Worm (Caenorhabditis elegans) whole organism, L1 larva: ENCODE results near the gene F15B10.3.

Source experiments
- C34B4.2 ChIP-seq: sonication (generic microtip); optimal IDR thresholded peaks from 2 replicates; lab custom pipeline; 2017; ENCODE audit warnings: mild to moderate bottlenecking, missing genetic modification characterization, missing compliant biosample characterization
- F16B12.6 ChIP-seq: fragments of 150-350 bp; optimal IDR thresholded peaks from 2 replicates; lab custom pipeline; 2014; ENCODE audit warnings: missing biosample characterization, missing genetic modification characterization
- Y116A8C.19 ChIP-seq: sonication (generic microtip); optimal IDR thresholded peaks from 2 replicates; lab custom pipeline; 2016; ENCODE audit warnings: missing compliant biosample characterization, missing genetic modification characterization, borderline replicate concordance
- alr-1 ChIP-seq: fragments of 200-800 bp; sonication (Bioruptor generic); optimal IDR thresholded peaks from 2 replicates; lab custom pipeline; 2018; ENCODE audit warnings: borderline replicate concordance, mild to moderate bottlenecking, missing genetic modification characterization, missing compliant biosample characterization
- aly-2 ChIP-seq: fragments of 150-350 bp; optimal IDR thresholded peaks from 2 replicates; lab custom pipeline; 2014; ENCODE audit warnings: missing biosample characterization, missing genetic modification characterization
- ama-1 ChIP-seq: fragments of 150-350 bp; optimal IDR thresholded peaks from 2 replicates; lab custom pipeline; 2014
- blmp-1 ChIP-seq: fragments of 150-350 bp; optimal IDR thresholded peaks from 2 replicates; lab custom pipeline; 2014; ENCODE audit warnings: missing biosample characterization, missing genetic modification characterization
- ceh-63 ChIP-seq: fragments of 200-800 bp; sonication (Bioruptor generic); optimal IDR thresholded peaks from 2 replicates; lab custom pipeline; 2018; ENCODE audit warnings: mild to moderate bottlenecking, missing genetic modification characterization, missing compliant biosample characterization
- ceh-8 ChIP-seq: fragments of 200-800 bp; sonication (Bioruptor generic); optimal IDR thresholded peaks from 2 replicates; lab custom pipeline; 2018; ENCODE audit warnings: mild to moderate bottlenecking, missing genetic modification characterization, moderate library complexity, missing compliant biosample characterization
- ceh-82 ChIP-seq, 3 experiments: fragments of 150-350 bp in 1 of 3; sonication (generic microtip) in 2 of 3; optimal IDR thresholded peaks; 2 replicates each; lab custom pipeline; 2014 to 2017; ENCODE audit warnings: missing biosample characterization in 3 of 3, missing genetic modification characterization in 3 of 3
- ces-1 ChIP-seq: fragments of 150-350 bp; optimal IDR thresholded peaks from 2 replicates; lab custom pipeline; 2014; ENCODE audit warnings: missing biosample characterization, missing genetic modification reagents, missing genetic modification characterization
- dpl-1 ChIP-seq, 3 experiments: fragments of 150-350 bp in 2 of 3; sonication (generic microtip) in 1 of 3; optimal IDR thresholded peaks; 2 replicates each; lab custom pipeline; 2014 to 2017; ENCODE audit warnings: missing biosample characterization in 3 of 3, missing genetic modification characterization in 3 of 3, missing genetic modification reagents in 3 of 3
- efl-1 ChIP-seq, 4 experiments: fragments of 150-350 bp; optimal IDR thresholded peaks in 3 of 4; peaks in 1 of 4; 1 replicate in 1 of 4; 2 replicates in 3 of 4; lab custom pipeline; 2014; ENCODE audit warnings: missing biosample characterization in 2 of 4, missing genetic modification characterization in 2 of 4, missing genetic modification reagents in 2 of 4
- efl-3 ChIP-seq: fragments of 200-800 bp; sonication (Bioruptor generic); optimal IDR thresholded peaks from 2 replicates; lab custom pipeline; 2018; ENCODE audit warnings: mild to moderate bottlenecking, missing genetic modification characterization, missing compliant biosample characterization
- egl-27 ChIP-seq, 2 experiments: fragments of 150-350 bp in 1 of 2; sonication (generic microtip); optimal IDR thresholded peaks; 3 replicates each; lab custom pipeline; 2017 to 2018; ENCODE audit warnings: missing biosample characterization in 2 of 2, missing genetic modification characterization in 2 of 2, missing genetic modification reagents in 2 of 2
- elt-2 ChIP-seq: sonication (generic microtip); optimal IDR thresholded peaks from 2 replicates; lab custom pipeline; 2016; ENCODE audit warnings: missing genetic modification characterization, mild to moderate bottlenecking, inconsistent platforms, missing compliant biosample characterization, missing genetic modification reagents
- elt-3 ChIP-seq, 6 experiments: fragments of 150-350 bp in 1 of 6; sonication (generic microtip); optimal IDR thresholded peaks; 2 replicates each; lab custom pipeline; 2017 to 2018; ENCODE audit warnings: missing biosample characterization in 6 of 6, missing genetic modification characterization in 6 of 6, inconsistent platforms in 1 of 6
- ets-5 ChIP-seq: fragments of 200-800 bp; sonication (Bioruptor generic); IDR thresholded peaks from 2 replicates; pipeline ENCODE4 v1.3.6; 2022; ENCODE audit warnings: missing genetic modification characterization, missing compliant biosample characterization
- fkh-8 ChIP-seq: sonication (generic microtip); optimal IDR thresholded peaks from 2 replicates; lab custom pipeline; 2016; ENCODE audit warnings: mild to moderate bottlenecking, missing genetic modification characterization, missing compliant biosample characterization
- fos-1 ChIP-seq: fragments of 150-350 bp; optimal IDR thresholded peaks from 2 replicates; lab custom pipeline; 2014; ENCODE audit warnings: missing biosample characterization, missing genetic modification characterization
- grh-1 ChIP-seq: fragments of 200-800 bp; sonication (Bioruptor generic); IDR thresholded peaks from 2 replicates; pipeline ENCODE4 v1.3.6; 2022; ENCODE audit warnings: missing genetic modification reagents, missing genetic modification characterization, missing compliant biosample characterization
- hlh-17 ChIP-seq: fragments of 200-800 bp; sonication (Bioruptor generic); optimal IDR thresholded peaks from 2 replicates; lab custom pipeline; 2018; ENCODE audit warnings: missing genetic modification characterization, mild to moderate bottlenecking, missing compliant biosample characterization, moderate library complexity, borderline replicate concordance
- hpl-2 ChIP-seq: fragments of 150-350 bp; optimal IDR thresholded peaks from 2 replicates; lab custom pipeline; 2014; ENCODE audit warnings: missing biosample characterization, missing genetic modification reagents, missing genetic modification characterization
- irx-1 ChIP-seq: sonication (generic microtip); optimal IDR thresholded peaks from 2 replicates; lab custom pipeline; 2016; ENCODE audit warnings: missing genetic modification characterization, missing compliant biosample characterization
- lin-13 ChIP-seq: fragments of 150-350 bp; optimal IDR thresholded peaks from 2 replicates; lab custom pipeline; 2014; ENCODE audit warnings: missing biosample characterization, missing genetic modification reagents, missing genetic modification characterization
- lin-14 ChIP-seq: fragments of 200-800 bp; sonication (Bioruptor generic); optimal IDR thresholded peaks from 2 replicates; lab custom pipeline; 2018; ENCODE audit warnings: mild to moderate bottlenecking, missing genetic modification characterization, moderate library complexity, missing compliant biosample characterization
- lin-15B ChIP-seq: fragments of 150-350 bp; sonication (generic microtip); optimal IDR thresholded peaks from 3 replicates; lab custom pipeline; 2014; ENCODE audit warnings: missing biosample characterization, missing genetic modification characterization
- lin-35 ChIP-seq, 2 experiments: fragments of 150-350 bp; optimal IDR thresholded peaks; 2 replicates each; lab custom pipeline; 2014; ENCODE audit warnings: missing biosample characterization in 2 of 2, missing genetic modification characterization in 2 of 2, missing genetic modification reagents in 2 of 2
- lsy-2 ChIP-seq, 2 experiments: fragments of 150-350 bp; optimal IDR thresholded peaks; 2 replicates each; lab custom pipeline; 2014; ENCODE audit warnings: missing biosample characterization in 2 of 2, missing genetic modification characterization in 2 of 2
- mdl-1 ChIP-seq, 2 experiments: fragments of 150-350 bp; optimal IDR thresholded peaks; 2 replicates each; lab custom pipeline; 2014 to 2017; ENCODE audit warnings: missing biosample characterization in 2 of 2, missing genetic modification characterization in 2 of 2, inconsistent platforms in 1 of 2
- mep-1 ChIP-seq: fragments of 150-350 bp; optimal IDR thresholded peaks from 2 replicates; lab custom pipeline; 2014; ENCODE audit warnings: missing biosample characterization, missing genetic modification characterization
- nhr-11 ChIP-seq: fragments of 150-350 bp; optimal IDR thresholded peaks from 2 replicates; lab custom pipeline; 2014; ENCODE audit warnings: missing biosample characterization, missing genetic modification characterization
- nhr-28 ChIP-seq: fragments of 150-350 bp; optimal IDR thresholded peaks from 2 replicates; lab custom pipeline; 2014; ENCODE audit warnings: missing biosample characterization, missing genetic modification characterization
- nhr-47 ChIP-seq: sonication (generic microtip); optimal IDR thresholded peaks from 2 replicates; lab custom pipeline; 2016; ENCODE audit warnings: mild to moderate bottlenecking, missing genetic modification characterization, moderate library complexity, missing compliant biosample characterization
- nhr-71 ChIP-seq: sonication (generic microtip); optimal IDR thresholded peaks from 2 replicates; lab custom pipeline; 2016; ENCODE audit warnings: mild to moderate bottlenecking, missing genetic modification characterization, moderate library complexity, missing compliant biosample characterization
- nhr-90 ChIP-seq: sonication (generic microtip); optimal IDR thresholded peaks from 2 replicates; lab custom pipeline; 2016; ENCODE audit warnings: mild to moderate bottlenecking, missing genetic modification characterization, missing compliant biosample characterization; ENCODE audit not compliant: poor library complexity
- pag-3 ChIP-seq: sonication (generic microtip); optimal IDR thresholded peaks from 2 replicates; lab custom pipeline; 2017; ENCODE audit warnings: missing genetic modification characterization, mild to moderate bottlenecking, missing compliant biosample characterization, antibody characterized with exemption, borderline replicate concordance; ENCODE audit not compliant: insufficient read depth
- pax-3 ChIP-seq: fragments of 200-800 bp; sonication (Bioruptor generic); optimal IDR thresholded peaks from 2 replicates; lab custom pipeline; 2018; ENCODE audit warnings: mild to moderate bottlenecking, missing genetic modification characterization, moderate library complexity, missing compliant biosample characterization
- snpc-4 ChIP-seq: fragments of 150-350 bp; optimal IDR thresholded peaks from 2 replicates; lab custom pipeline; 2014; ENCODE audit warnings: missing biosample characterization, missing genetic modification characterization
- sox-4 ChIP-seq: sonication (generic microtip); optimal IDR thresholded peaks from 2 replicates; lab custom pipeline; 2016; ENCODE audit warnings: missing genetic modification characterization, missing compliant biosample characterization
- tbx-2 ChIP-seq: sonication (generic microtip); optimal IDR thresholded peaks from 2 replicates; lab custom pipeline; 2016; ENCODE audit warnings: missing genetic modification characterization, missing compliant biosample characterization
- unc-130 ChIP-seq: fragments of 150-350 bp; optimal IDR thresholded peaks from 2 replicates; lab custom pipeline; 2017; ENCODE audit warnings: missing biosample characterization, missing genetic modification characterization, inconsistent platforms
- unc-62 ChIP-seq: fragments of 150-350 bp; optimal IDR thresholded peaks from 2 replicates; lab custom pipeline; 2014; ENCODE audit warnings: missing biosample characterization, missing genetic modification reagents, missing genetic modification characterization
- unc-98 ChIP-seq: fragments of 200-800 bp; sonication (Bioruptor generic); IDR thresholded peaks from 2 replicates; pipeline ENCODE4 v1.3.6; 2022; ENCODE audit warnings: missing genetic modification characterization, missing compliant biosample characterization
- vab-15 ChIP-seq: sonication (generic microtip); optimal IDR thresholded peaks from 2 replicates; lab custom pipeline; 2017; ENCODE audit warnings: missing genotype, mild to moderate bottlenecking, missing genetic modification characterization, missing compliant biosample characterization
- xbp-1 ChIP-seq: sonication (generic microtip); optimal IDR thresholded peaks from 2 replicates; lab custom pipeline; 2016; ENCODE audit warnings: missing genetic modification characterization, missing compliant biosample characterization
- zag-1 ChIP-seq: fragments of 150-350 bp; optimal IDR thresholded peaks from 2 replicates; lab custom pipeline; 2014; ENCODE audit warnings: missing biosample characterization, missing genetic modification characterization
- zip-4 ChIP-seq: fragments of 200-800 bp; sonication (Bioruptor generic); optimal IDR thresholded peaks from 2 replicates; lab custom pipeline; 2018; ENCODE audit warnings: mild to moderate bottlenecking, missing genetic modification characterization, moderate library complexity, missing compliant biosample characterization
- ztf-11 ChIP-seq, 2 experiments: sonication (generic microtip); optimal IDR thresholded peaks; 2 replicates each; lab custom pipeline; 2016 to 2017; ENCODE audit warnings: missing genetic modification characterization in 2 of 2, missing biosample characterization in 1 of 2, missing compliant biosample characterization in 1 of 2

The F15B10.3 gene

DNA sequence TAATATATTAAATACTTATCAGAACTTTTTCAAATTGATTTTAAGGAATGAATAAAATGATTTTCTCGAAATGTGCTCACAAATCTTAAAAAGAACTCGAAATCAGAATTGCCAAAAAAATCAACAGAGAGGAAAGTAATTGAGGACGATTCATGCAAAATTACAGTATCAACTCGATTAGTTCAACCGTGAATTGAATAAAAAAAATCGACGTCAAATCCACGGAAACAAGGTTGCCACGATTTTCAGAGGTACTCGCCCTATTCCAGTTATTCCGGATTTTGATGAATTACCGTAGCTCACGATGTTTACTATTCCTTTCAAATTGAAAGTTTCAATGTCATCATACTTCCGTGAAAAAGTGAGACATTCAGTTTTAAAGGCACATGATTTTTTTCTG lies at the start of gene F15B10.3:
TSS of gene F15B10.3 (plus strand) at position 301 of the 400 bp plus-strand sequence.
- TF ChIP-seq hlh-17 (GFP tag; lab: Kevin White, UChicago) (no peak), unc-62 (GFP tag; lab: Kevin White, UChicago) (no peak), lin-13 (GFP tag; lab: Kevin White, UChicago) (no peak), ama-1 (lab: Kevin White, UChicago) (no peak), blmp-1 (no peak), nhr-47 (tag; lab: Kevin White, UChicago) (no peak), alr-1 (tag; lab: Kevin White, UChicago) (no peak), irx-1 (tag; lab: Kevin White, UChicago) (no peak), dpl-1 (GFP tag; optimal IDR thresholded peaks at IDR 0.05; lab: Kevin White, UChicago) (no peak), nhr-90 (no peak), snpc-4 (tag; lab: Kevin White, UChicago) (no peak), ces-1 (GFP tag; lab: Kevin White, UChicago) (no peak)

- no peak for TF ChIP-seq ceh-63
- TF ChIP-seq fos-1 (tag; lab: Kevin White, UChicago): no peak
- TF ChIP-seq pax-3 (tag; lab: Kevin White, UChicago): no peak
- TF ChIP-seq Y116A8C.19 (tag; lab: Kevin White, UChicago): no peak
- no peak for TF ChIP-seq ztf-11 (tag; optimal IDR thresholded peaks at IDR 0.05; lab: Kevin White, UChicago)
- TF ChIP-seq vab-15: no peak
- peak in 1 of 2 experiments; percentile 67 for TF ChIP-seq lin-35 (GFP tag; optimal IDR thresholded peaks at IDR 0.05; lab: Kevin White, UChicago)
- TF ChIP-seq aly-2: no peak
- TF ChIP-seq nhr-11 (tag; lab: Kevin White, UChicago): no peak
- no peak for TF ChIP-seq zip-4 (GFP tag; lab: Kevin White, UChicago)
- TF ChIP-seq nhr-28 (tag; lab: Kevin White, UChicago): no peak
- TF ChIP-seq ceh-8 (GFP tag; lab: Kevin White, UChicago): no peak
- TF ChIP-seq lsy-2 (tag; optimal IDR thresholded peaks at IDR 0.05; lab: Kevin White, UChicago): no peak
- TF ChIP-seq F16B12.6 (tag; lab: Kevin White, UChicago): no peak
- TF ChIP-seq ceh-82 (tag; optimal IDR thresholded peaks at IDR 0.05; lab: Kevin White, UChicago): no peak
- TF ChIP-seq elt-3 (tag; optimal IDR thresholded peaks at IDR 0.05; lab: Kevin White, UChicago): peak in 5 of 6 experiments; percentile 54 to 94 (median 92)
- TF ChIP-seq sox-4: no peak
- no peak for TF ChIP-seq lin-15B (tag; lab: Kevin White, UChicago)
- TF ChIP-seq ets-5 (GFP tag; lab: Robert Waterston, UW): no peak
- no peak for TF ChIP-seq unc-98 (GFP tag; lab: Robert Waterston, UW)
- no peak for TF ChIP-seq C34B4.2 (tag; lab: Kevin White, UChicago)
- no peak for TF ChIP-seq ces-1 (GFP tag; lab: Kevin White, UChicago)
- TF ChIP-seq xbp-1: no peak
- TF ChIP-seq egl-27 (tag; optimal IDR thresholded peaks at IDR 0.05; lab: Kevin White, UChicago): no peak
- no peak for TF ChIP-seq nhr-71 (tag; lab: Kevin White, UChicago)
- peak; percentile 70 for TF ChIP-seq elt-2 (tag; lab: Kevin White, UChicago)
- peak; percentile 30 for TF ChIP-seq lin-14 (GFP tag; lab: Kevin White, UChicago)
- peak; percentile 45 for TF ChIP-seq nhr-90
- TF ChIP-seq hpl-2 (GFP tag; lab: Kevin White, UChicago): peak; percentile 29
- no peak for TF ChIP-seq mep-1 (tag; lab: Kevin White, UChicago)
- TF ChIP-seq efl-1 (optimal IDR thresholded peaks at IDR 0.05; lab: Kevin White, UChicago): peak in 1 of 2 experiments; percentile 14
- TF ChIP-seq efl-1 (GFP tag; optimal IDR thresholded peaks at IDR 0.05 in 1 of 2; lab: Kevin White, UChicago): peak in 1 of 2 experiments; percentile 63
- no peak for TF ChIP-seq fkh-8 (tag; lab: Kevin White, UChicago)
- no peak for TF ChIP-seq pag-3 (tag; lab: Kevin White, UChicago)
- TF ChIP-seq zag-1: no peak
- no peak for TF ChIP-seq irx-1 (tag; lab: Kevin White, UChicago)
- peak in 1 of 2 experiments; percentile 46 for TF ChIP-seq mdl-1 (tag; optimal IDR thresholded peaks at IDR 0.05; lab: Kevin White, UChicago)
- no peak for TF ChIP-seq tbx-2 (tag; lab: Kevin White, UChicago)
- TF ChIP-seq unc-130: peak; percentile 28
- TF ChIP-seq efl-3: no peak
- TF ChIP-seq grh-1 (GFP tag; lab: Robert Waterston, UW): no peak
These were observed 47.6 kb upstream of the F15B10.3 start for ce11 chrIV:6554865-6555264.
